Worm (Caenorhabditis elegans) whole organism, young adult: ENCODE results near the gene C10G8.2.

Experiments used
- D2030.7 ChIP-seq: fragments of 200-800 bp; sonication (Bioruptor generic); IDR thresholded peaks from 2 replicates; pipeline ENCODE4 v1.3.6; 2022; ENCODE audit warnings: missing genetic modification reagents, missing genetic modification characterization, missing compliant biosample characterization
- F52B5.7 ChIP-seq: sonication (generic microtip); optimal IDR thresholded peaks from 2 replicates; lab custom pipeline; 2016; ENCODE audit warnings: mild to moderate bottlenecking, missing genetic modification characterization, missing compliant biosample characterization
- F55B11.4 ChIP-seq: sonication (generic microtip); optimal IDR thresholded peaks from 2 replicates; lab custom pipeline; 2016; ENCODE audit warnings: missing compliant biosample characterization, missing genetic modification characterization, borderline replicate concordance; ENCODE audit not compliant: insufficient read depth
- F57A8.1 ChIP-seq: fragments of 200-800 bp; sonication (Bioruptor generic); optimal IDR thresholded peaks from 2 replicates; lab custom pipeline; 2018; ENCODE audit warnings: mild to moderate bottlenecking, missing genetic modification characterization, moderate library complexity, missing compliant biosample characterization
- T26A5.8 ChIP-seq: sonication (generic microtip); optimal IDR thresholded peaks from 2 replicates; lab custom pipeline; 2016; ENCODE audit warnings: missing genetic modification characterization, missing compliant biosample characterization
- ama-1 ChIP-seq, 3 experiments: fragments of 150-350 bp in 1 of 3; sonication (generic microtip) in 2 of 3; optimal IDR thresholded peaks; 2 replicates each; lab custom pipeline; 2014 to 2018; ENCODE audit warnings: missing biosample characterization in 2 of 3, missing genetic modification characterization in 2 of 3, missing genetic modification reagents in 2 of 3
- aptf-2 ChIP-seq: fragments of 200-800 bp; sonication (Bioruptor generic); conservative IDR thresholded peaks from 2 replicates; pipeline ENCODE4 v1.3.6; 2022; ENCODE audit warnings: missing genetic modification reagents, missing genetic modification characterization, missing compliant biosample characterization
- athp-1 ChIP-seq: sonication (generic microtip); optimal IDR thresholded peaks from 2 replicates; lab custom pipeline; 2017; ENCODE audit warnings: mild to moderate bottlenecking, missing genetic modification characterization, missing compliant biosample characterization
- ceh-58 ChIP-seq: fragments of 200-800 bp; sonication (Bioruptor generic); IDR thresholded peaks from 2 replicates; pipeline ENCODE4 v1.3.6; 2022; ENCODE audit warnings: missing genetic modification characterization, missing compliant biosample characterization
- ceh-79 ChIP-seq: sonication (generic microtip); optimal IDR thresholded peaks from 2 replicates; lab custom pipeline; 2017; ENCODE audit warnings: mild to moderate bottlenecking, missing genetic modification characterization, missing compliant biosample characterization
- ceh-91 ChIP-seq: fragments of 200-800 bp; sonication (Bioruptor generic); IDR thresholded peaks from 2 replicates; pipeline ENCODE4 v1.3.6; 2022; ENCODE audit warnings: missing genetic modification reagents, missing genetic modification characterization, missing compliant biosample characterization
- die-1 ChIP-seq: sonication (generic microtip); optimal IDR thresholded peaks from 2 replicates; lab custom pipeline; 2016; ENCODE audit warnings: missing genotype, mild to moderate bottlenecking, missing genetic modification characterization, missing compliant biosample characterization
- dox-1 ChIP-seq: fragments of 200-800 bp; sonication (Bioruptor generic); IDR thresholded peaks from 2 replicates; pipeline ENCODE4 v1.3.6; 2022; ENCODE audit warnings: missing genetic modification reagents, missing genetic modification characterization, missing compliant biosample characterization
- egl-18 ChIP-seq: fragments of 200-800 bp; sonication (Bioruptor generic); IDR thresholded peaks from 2 replicates; pipeline ENCODE4 v1.3.6; 2022; ENCODE audit warnings: missing genetic modification reagents, missing genetic modification characterization, missing compliant biosample characterization
- ets-4 ChIP-seq: fragments of 200-800 bp; sonication (Bioruptor generic); optimal IDR thresholded peaks from 2 replicates; lab custom pipeline; 2018; ENCODE audit warnings: mild to moderate bottlenecking, missing genetic modification characterization, missing compliant biosample characterization
- fkh-3 ChIP-seq: sonication (generic microtip); optimal IDR thresholded peaks from 2 replicates; lab custom pipeline; 2016; ENCODE audit warnings: mild to moderate bottlenecking, missing genetic modification characterization, missing compliant biosample characterization
- hlh-12 ChIP-seq: sonication (generic microtip); optimal IDR thresholded peaks from 2 replicates; lab custom pipeline; 2016; ENCODE audit warnings: missing genetic modification characterization, missing compliant biosample characterization
- hmg-20 ChIP-seq: fragments of 200-800 bp; sonication (Bioruptor generic); IDR thresholded peaks from 2 replicates; pipeline ENCODE4 v1.3.6; 2022; ENCODE audit warnings: missing genetic modification reagents, missing genetic modification characterization, missing compliant biosample characterization
- lin-54 ChIP-seq: fragments of 200-800 bp; sonication (Bioruptor generic); optimal IDR thresholded peaks from 2 replicates; lab custom pipeline; 2018; ENCODE audit warnings: mild to moderate bottlenecking, missing genetic modification characterization, missing compliant biosample characterization
- mes-4 ChIP-seq: sonication (generic microtip); optimal IDR thresholded peaks from 2 replicates; lab custom pipeline; 2016; ENCODE audit warnings: missing genotype, missing genetic modification characterization, missing compliant biosample characterization
- nhr-179 ChIP-seq: sonication (generic microtip); optimal IDR thresholded peaks from 2 replicates; lab custom pipeline; 2016; ENCODE audit warnings: mild to moderate bottlenecking, missing genetic modification characterization, missing compliant biosample characterization
- nhr-27 ChIP-seq: fragments of 200-800 bp; sonication (Bioruptor generic); optimal IDR thresholded peaks from 2 replicates; lab custom pipeline; 2018; ENCODE audit warnings: mild to moderate bottlenecking, missing genetic modification characterization, moderate library complexity, missing compliant biosample characterization
- pha-4 ChIP-seq: fragments of 150-350 bp; sonication (generic microtip); optimal IDR thresholded peaks from 2 replicates; lab custom pipeline; 2014; ENCODE audit warnings: missing biosample characterization, missing genetic modification reagents, missing genetic modification characterization
- rec-8 ChIP-seq, 2 experiments: sonication (generic microtip); optimal IDR thresholded peaks; 2 replicates each; lab custom pipeline; 2016; ENCODE audit warnings: mild to moderate bottlenecking in 2 of 2, missing genetic modification characterization in 2 of 2, missing genetic modification reagents in 2 of 2, missing genotype in 2 of 2, missing biosample characterization in 1 of 2, missing compliant biosample characterization in 1 of 2, moderate library complexity in 1 of 2
- snpc-1.3 ChIP-seq: sonication (generic microtip); optimal IDR thresholded peaks from 2 replicates; lab custom pipeline; 2017; ENCODE audit warnings: missing genetic modification characterization, mild to moderate bottlenecking, missing compliant biosample characterization, antibody characterized with exemption, moderate library complexity, missing genotype, missing genetic modification reagents; ENCODE audit not compliant: insufficient read depth
- somi-1 ChIP-seq: fragments of 200-800 bp; sonication (Bioruptor generic); optimal IDR thresholded peaks from 2 replicates; lab custom pipeline; 2018; ENCODE audit warnings: mild to moderate bottlenecking, missing genetic modification characterization, missing compliant biosample characterization
- sptf-2 ChIP-seq: fragments of 200-800 bp; sonication (Bioruptor generic); optimal IDR thresholded peaks from 2 replicates; lab custom pipeline; 2018; ENCODE audit warnings: mild to moderate bottlenecking, missing genetic modification characterization, missing compliant biosample characterization
- tlf-1 ChIP-seq: fragments of 200-800 bp; sonication (Bioruptor generic); optimal IDR thresholded peaks from 2 replicates; lab custom pipeline; 2018; ENCODE audit warnings: mild to moderate bottlenecking, missing genetic modification characterization, missing compliant biosample characterization
- ztf-18 ChIP-seq: sonication (generic microtip); optimal IDR thresholded peaks from 2 replicates; lab custom pipeline; 2016; ENCODE audit warnings: missing genotype, mild to moderate bottlenecking, missing genetic modification characterization, missing compliant biosample characterization
- ztf-22 ChIP-seq: fragments of 200-800 bp; sonication (Bioruptor generic); optimal IDR thresholded peaks from 2 replicates; lab custom pipeline; 2018; ENCODE audit warnings: mild to moderate bottlenecking, missing genetic modification characterization, moderate library complexity, missing compliant biosample characterization
- ztf-25 ChIP-seq: fragments of 200-800 bp; sonication (Bioruptor generic); IDR thresholded peaks from 2 replicates; pipeline ENCODE4 v1.3.6; 2022; ENCODE audit warnings: missing genetic modification reagents, missing genetic modification characterization, missing compliant biosample characterization

C10G8.2 gene

DNA sequence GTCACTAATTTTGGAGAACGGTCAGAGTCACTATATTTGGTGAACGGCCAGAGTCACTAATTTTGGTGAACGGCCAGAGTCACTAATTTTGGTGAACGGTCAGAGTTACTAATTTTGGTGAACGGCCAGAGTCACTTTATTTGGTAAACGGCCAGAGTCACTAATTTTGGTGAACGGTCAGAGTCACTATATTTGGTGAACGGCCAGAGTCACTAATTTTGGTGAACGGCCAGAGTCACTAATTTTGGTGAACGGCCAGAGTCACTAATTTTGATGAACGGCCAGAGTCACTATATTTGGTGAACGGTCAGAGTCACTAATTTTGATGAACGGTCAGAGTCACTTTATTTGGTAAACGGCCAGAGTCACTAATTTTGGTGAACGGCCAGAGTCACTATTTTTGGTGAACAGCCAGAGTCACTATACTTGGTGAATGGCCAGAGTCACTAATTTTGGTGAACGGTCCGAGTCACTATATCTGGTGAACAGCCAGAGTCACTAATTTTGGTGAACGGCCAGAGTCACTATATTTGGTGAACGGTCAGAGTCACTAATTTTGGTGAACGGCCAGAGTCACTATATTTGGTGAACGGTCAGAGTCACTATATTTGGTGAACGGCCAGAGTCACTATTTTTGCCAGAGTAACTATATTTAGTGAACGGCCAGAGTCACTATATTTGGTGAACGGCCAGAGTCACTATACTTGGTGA, 29.8 kb upstream of the C10G8.2 start:
- TF ChIP-seq ets-4 (GFP tag; lab: Kevin White, UChicago) (peak; percentile 76), ztf-22 (GFP tag; lab: Kevin White, UChicago) (peak; percentile 80), athp-1 (tag; lab: Kevin White, UChicago) (peak; percentile 10), nhr-179 (tag; lab: Kevin White, UChicago) (peak; percentile 15), lin-54 (GFP tag; lab: Kevin White, UChicago) (peak; percentile 5), sptf-2 (GFP tag; lab: Kevin White, UChicago) (peak; percentile 61), die-1 (tag; lab: Kevin White, UChicago) (peak; percentile 48), rec-8 (tag; optimal IDR thresholded peaks at IDR 0.05; lab: Kevin White, UChicago) (peak; percentile 3 to 18), F55B11.4 (tag; lab: Kevin White, UChicago) (peak; percentile 42), hlh-12 (peak; percentile 58), F57A8.1 (GFP tag; lab: Kevin White, UChicago) (peak; percentile 52), ceh-79 (tag; lab: Kevin White, UChicago) (peak; percentile 72), fkh-3 (tag; lab: Kevin White, UChicago) (peak; percentile 57), nhr-27 (tag; lab: Kevin White, UChicago) (peak; percentile 51)

DNA sequence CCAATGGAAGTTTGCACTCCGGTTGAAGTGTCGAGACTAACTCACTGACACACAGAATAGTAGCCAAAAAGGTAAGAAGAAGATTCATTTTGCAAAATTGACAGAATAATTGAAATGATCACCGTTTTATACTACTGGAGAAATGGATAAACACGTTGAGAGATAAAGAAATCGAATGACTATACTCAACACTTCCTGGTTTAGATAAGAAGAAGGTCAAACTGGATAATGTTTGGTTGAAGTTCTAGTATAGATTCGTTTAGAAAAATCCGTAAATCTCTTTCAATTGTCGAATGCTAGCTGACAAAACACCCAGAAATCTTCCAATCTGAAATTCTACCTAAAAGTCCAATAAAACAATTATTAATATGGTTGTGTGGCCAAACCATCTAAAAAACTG, 26.9 kb upstream of the C10G8.2 start, which contains the start of gene Y49G5A.1:
TSS of gene Y49G5A.1 (minus strand) at position 101 of the 400 bp plus-strand sequence.
- TF ChIP-seq D2030.7 (GFP tag; lab: Robert Waterston, UW) = no peak
- no peak for TF ChIP-seq lin-54 (GFP tag; lab: Kevin White, UChicago)
- TF ChIP-seq pha-4 = no peak
- TF ChIP-seq ama-1 (optimal IDR thresholded peaks at IDR 0.05; lab: Kevin White, UChicago) = no peak
- no peak for TF ChIP-seq ama-1 (GFP tag; optimal IDR thresholded peaks at IDR 0.05; lab: Kevin White, UChicago)
- no peak for TF ChIP-seq snpc-1.3 (tag; lab: Kevin White, UChicago)
- no peak for TF ChIP-seq dox-1 (GFP tag; lab: Robert Waterston, UW)

DNA sequence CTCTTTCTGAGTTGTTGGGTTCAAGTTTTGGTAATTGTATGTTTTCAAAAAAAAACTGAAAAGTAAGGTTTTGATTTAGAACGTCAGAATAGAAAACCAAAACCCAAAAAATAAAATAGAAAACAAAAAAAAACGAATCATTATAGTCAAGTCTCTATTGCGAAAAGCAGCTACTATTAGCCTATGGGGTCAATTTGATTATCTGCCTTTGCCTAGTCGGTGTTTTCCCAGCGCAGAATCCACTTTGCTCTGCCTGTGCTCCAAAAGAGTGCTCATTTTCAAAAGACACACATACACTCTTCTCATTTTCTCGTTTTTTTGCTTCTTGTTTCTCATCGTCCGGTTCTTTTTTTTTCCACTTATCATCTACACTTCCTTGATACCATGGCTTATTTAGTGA, 25.5 kb upstream of the C10G8.2 start:
- TF ChIP-seq egl-18 (GFP tag; lab: Robert Waterston, UW) (no peak), tlf-1 (GFP tag; lab: Kevin White, UChicago) (no peak), ztf-25 (GFP tag; lab: Robert Waterston, UW) (no peak), T26A5.8 (tag; lab: Kevin White, UChicago) (no peak), mes-4 (tag; lab: Kevin White, UChicago) (no peak), F52B5.7 (tag; lab: Kevin White, UChicago) (no peak), ztf-18 (tag; lab: Kevin White, UChicago) (no peak), ceh-58 (GFP tag; lab: Robert Waterston, UW) (no peak), ceh-91 (GFP tag; lab: Robert Waterston, UW) (no peak), hlh-12 (no peak), aptf-2 (GFP tag; lab: Robert Waterston, UW) (no peak)

DNA sequence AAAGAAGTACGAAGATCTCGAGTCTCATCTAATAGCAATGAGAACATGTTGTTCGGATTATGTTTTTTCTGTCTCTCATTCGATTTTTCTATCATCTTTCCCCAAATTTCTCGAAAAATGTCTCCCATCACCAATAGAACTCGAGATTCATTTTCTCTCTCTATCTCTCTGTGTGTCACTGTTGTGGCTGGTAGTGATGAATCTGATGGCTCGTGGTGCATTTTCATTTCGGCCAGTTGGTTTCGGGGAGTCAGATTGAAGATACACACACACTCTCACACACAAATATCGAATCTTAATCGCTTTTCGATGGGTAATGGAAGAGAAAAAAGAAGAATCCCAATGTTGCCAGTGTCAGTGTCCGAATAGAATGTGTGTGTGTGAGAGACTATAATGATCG, 18.3 kb upstream of the C10G8.2 start:
- TF ChIP-seq somi-1 (GFP tag; lab: Kevin White, UChicago) = peak; percentile 2
- no peak for TF ChIP-seq hmg-20 (GFP tag; lab: Robert Waterston, UW)
